Fruit fly (Drosophila melanogaster) S2 (cell line): ENCODE results near the gene CG10214.

Experiments
- CG8478 ChIP-seq: fragments of >200 bp; optimal IDR thresholded peaks from 2 replicates; lab custom pipeline; 2018
- CTCF ChIP-seq, 2 experiments: fragments of >200 bp; optimal IDR thresholded peaks; 2 replicates each; lab custom pipeline; 2018

DNA sequence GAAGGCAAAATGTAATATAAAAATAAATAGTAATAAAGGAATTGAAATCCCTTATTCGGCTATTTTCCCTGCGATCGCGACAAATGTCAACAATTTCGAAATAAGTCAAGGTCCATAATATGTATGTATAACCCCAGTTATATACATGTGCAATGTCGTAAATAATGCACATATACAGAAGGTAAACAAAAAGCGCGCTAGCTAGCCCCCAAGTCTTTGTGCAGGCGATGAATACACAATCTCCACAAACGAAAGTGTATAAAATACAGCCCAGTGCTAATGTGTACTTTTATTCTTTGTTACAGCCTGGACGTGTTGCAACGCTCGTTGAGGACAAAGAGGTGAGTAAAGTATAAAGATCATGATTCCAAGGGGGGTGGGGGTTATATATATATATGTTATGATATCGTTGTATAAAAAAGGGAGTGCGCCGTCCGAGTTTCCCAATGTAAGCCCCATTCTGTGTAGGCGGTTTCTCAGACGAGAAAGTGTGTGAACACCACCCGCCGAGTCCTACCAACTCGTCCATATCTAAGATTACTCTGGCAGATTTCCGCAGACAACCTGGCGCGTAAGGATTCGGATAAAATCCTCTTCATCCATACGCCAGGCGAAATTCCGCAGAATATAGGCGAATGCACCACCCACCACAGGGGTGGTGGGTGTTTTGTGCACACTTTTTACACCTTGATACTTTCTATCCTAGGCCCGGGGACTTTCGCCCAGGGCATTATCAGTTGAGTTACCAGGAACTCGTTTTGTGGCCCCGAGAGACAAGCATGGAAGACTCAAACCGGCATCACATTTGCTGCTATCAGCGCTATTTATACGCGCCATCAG, 37.4 kb downstream of the CG10214 start:
- TF ChIP-seq CG8478 (no peak), CTCF (optimal IDR thresholded peaks at IDR 0.05; lab: Kevin White, UChicago) (no peak)
